Worm (Caenorhabditis elegans) whole organism, L3 larva: ENCODE data around the gene npax-2.

Experiments
- ZK546.5 ChIP-seq: sonication (generic microtip); optimal IDR thresholded peaks from 2 replicates; lab custom pipeline; 2017; ENCODE audit warnings: missing biosample characterization, missing genetic modification characterization
- aly-2 ChIP-seq: fragments of 150-350 bp; optimal IDR thresholded peaks from 2 replicates; lab custom pipeline; 2014; ENCODE audit warnings: missing biosample characterization, missing genetic modification characterization
- ama-1 ChIP-seq: fragments of 150-350 bp; optimal IDR thresholded peaks from 2 replicates; lab custom pipeline; 2018
- ceh-16 ChIP-seq: sonication (generic microtip); optimal IDR thresholded peaks from 2 replicates; lab custom pipeline; 2017; ENCODE audit warnings: missing biosample characterization, missing genetic modification characterization
- ceh-82 ChIP-seq: fragments of 150-350 bp; optimal IDR thresholded peaks from 2 replicates; lab custom pipeline; 2014; ENCODE audit warnings: missing biosample characterization, missing genetic modification characterization
- daf-12 ChIP-seq: fragments of 150-350 bp; optimal IDR thresholded peaks from 2 replicates; lab custom pipeline; 2014; ENCODE audit warnings: missing biosample characterization, missing genetic modification reagents, missing genetic modification characterization
- egl-27 ChIP-seq: sonication (generic microtip); optimal IDR thresholded peaks from 4 replicates; lab custom pipeline; 2017; ENCODE audit warnings: missing biosample characterization, missing genetic modification reagents, missing genetic modification characterization
- egl-5 ChIP-seq: fragments of 150-350 bp; optimal IDR thresholded peaks from 2 replicates; lab custom pipeline; 2017; ENCODE audit warnings: missing biosample characterization, missing genetic modification reagents, missing genetic modification characterization, inconsistent platforms
- elt-2 ChIP-seq: sonication (generic microtip); optimal IDR thresholded peaks from 2 replicates; lab custom pipeline; 2016; ENCODE audit warnings: missing genetic modification reagents, mild to moderate bottlenecking, missing genetic modification characterization, missing compliant biosample characterization
- elt-3 ChIP-seq, 3 experiments: fragments of 150-350 bp in 1 of 3; sonication (generic microtip) in 2 of 3; optimal IDR thresholded peaks; 2 replicates in 2 of 3; 4 replicates in 1 of 3; lab custom pipeline; 2014 to 2017; ENCODE audit warnings: missing biosample characterization in 3 of 3, missing genetic modification characterization in 3 of 3
- eor-1 ChIP-seq, 2 experiments: fragments of 150-350 bp; optimal IDR thresholded peaks; 2 replicates each; lab custom pipeline; 2014 to 2018; ENCODE audit warnings: missing biosample characterization in 2 of 2, missing genetic modification characterization in 2 of 2
- fkh-10 ChIP-seq: sonication (generic microtip); optimal IDR thresholded peaks from 2 replicates; lab custom pipeline; 2017; ENCODE audit warnings: missing biosample characterization, missing genetic modification reagents, missing genetic modification characterization
- fkh-2 ChIP-seq: fragments of 150-350 bp; optimal IDR thresholded peaks from 2 replicates; lab custom pipeline; 2014; ENCODE audit warnings: missing biosample characterization, missing genetic modification reagents, missing genetic modification characterization
- fos-1 ChIP-seq: fragments of 150-350 bp; optimal IDR thresholded peaks from 2 replicates; lab custom pipeline; 2014; ENCODE audit warnings: missing biosample characterization, missing genetic modification characterization
- hmg-11 ChIP-seq: sonication (generic microtip); optimal IDR thresholded peaks from 2 replicates; lab custom pipeline; 2016; ENCODE audit warnings: missing genetic modification characterization, missing compliant biosample characterization
- lsy-12 ChIP-seq: sonication (generic microtip); optimal IDR thresholded peaks from 2 replicates; lab custom pipeline; 2016; ENCODE audit warnings: mild to moderate bottlenecking, missing genetic modification characterization, missing compliant biosample characterization
- mml-1 ChIP-seq: fragments of 150-350 bp; sonication (generic microtip); optimal IDR thresholded peaks from 3 replicates; lab custom pipeline; 2014; ENCODE audit warnings: missing biosample characterization, missing genetic modification characterization
- nfya-1 ChIP-seq: sonication (generic microtip); optimal IDR thresholded peaks from 2 replicates; lab custom pipeline; 2017; ENCODE audit warnings: missing genetic modification characterization, mild to moderate bottlenecking, missing compliant biosample characterization, antibody characterized with exemption, moderate library complexity; ENCODE audit not compliant: insufficient read depth
- nhr-11 ChIP-seq: fragments of 150-350 bp; optimal IDR thresholded peaks from 2 replicates; lab custom pipeline; 2014; ENCODE audit warnings: missing biosample characterization, missing genetic modification characterization
- nhr-12 ChIP-seq: fragments of 150-350 bp; optimal IDR thresholded peaks from 2 replicates; lab custom pipeline; 2014; ENCODE audit warnings: missing biosample characterization, missing genetic modification characterization
- nhr-23 ChIP-seq: fragments of 150-350 bp; optimal IDR thresholded peaks from 2 replicates; lab custom pipeline; 2014; ENCODE audit warnings: missing biosample characterization, missing genetic modification reagents, missing genetic modification characterization
- nhr-237 ChIP-seq: fragments of 150-350 bp; optimal IDR thresholded peaks from 2 replicates; lab custom pipeline; 2014; ENCODE audit warnings: missing biosample characterization, missing genetic modification characterization
- nhr-25 ChIP-seq: sonication (generic microtip); optimal IDR thresholded peaks from 2 replicates; lab custom pipeline; 2017; ENCODE audit warnings: missing biosample characterization, missing genetic modification characterization
- nhr-28 ChIP-seq: fragments of 150-350 bp; optimal IDR thresholded peaks from 2 replicates; lab custom pipeline; 2014; ENCODE audit warnings: missing biosample characterization, missing genetic modification characterization
- nhr-43 ChIP-seq: sonication (generic microtip); optimal IDR thresholded peaks from 2 replicates; lab custom pipeline; 2016; ENCODE audit warnings: mild to moderate bottlenecking, missing genetic modification characterization, missing compliant biosample characterization; ENCODE audit not compliant: poor library complexity, severe bottlenecking
- pha-4 ChIP-seq: fragments of 150-350 bp; optimal IDR thresholded peaks from 2 replicates; lab custom pipeline; 2014; ENCODE audit warnings: missing biosample characterization, missing genetic modification reagents, missing genetic modification characterization
- pqm-1 ChIP-seq: fragments of 150-350 bp; optimal IDR thresholded peaks from 2 replicates; lab custom pipeline; 2017; ENCODE audit warnings: missing biosample characterization, missing genetic modification characterization, inconsistent platforms
- sea-2 ChIP-seq: fragments of 150-350 bp; sonication (generic microtip); optimal IDR thresholded peaks from 4 replicates; lab custom pipeline; 2014; ENCODE audit warnings: missing biosample characterization, missing genetic modification reagents, missing genetic modification characterization
- skn-1 ChIP-seq: fragments of 150-350 bp; optimal IDR thresholded peaks from 2 replicates; lab custom pipeline; 2014; ENCODE audit warnings: missing biosample characterization, missing genetic modification characterization
- unc-39 ChIP-seq: sonication (generic microtip); optimal IDR thresholded peaks from 4 replicates; lab custom pipeline; 2017; ENCODE audit warnings: missing biosample characterization, missing genetic modification characterization
- unc-62 ChIP-seq: fragments of 150-350 bp; sonication (generic microtip); optimal IDR thresholded peaks from 4 replicates; lab custom pipeline; 2014; ENCODE audit warnings: missing biosample characterization, missing genetic modification reagents, missing genetic modification characterization
- zag-1 ChIP-seq: fragments of 150-350 bp; optimal IDR thresholded peaks from 2 replicates; lab custom pipeline; 2014; ENCODE audit warnings: missing biosample characterization, missing genetic modification characterization
- ztf-11 ChIP-seq: fragments of 150-350 bp; optimal IDR thresholded peaks from 2 replicates; lab custom pipeline; 2014; ENCODE audit warnings: missing biosample characterization, missing genetic modification characterization

Gene npax-2

DNA sequence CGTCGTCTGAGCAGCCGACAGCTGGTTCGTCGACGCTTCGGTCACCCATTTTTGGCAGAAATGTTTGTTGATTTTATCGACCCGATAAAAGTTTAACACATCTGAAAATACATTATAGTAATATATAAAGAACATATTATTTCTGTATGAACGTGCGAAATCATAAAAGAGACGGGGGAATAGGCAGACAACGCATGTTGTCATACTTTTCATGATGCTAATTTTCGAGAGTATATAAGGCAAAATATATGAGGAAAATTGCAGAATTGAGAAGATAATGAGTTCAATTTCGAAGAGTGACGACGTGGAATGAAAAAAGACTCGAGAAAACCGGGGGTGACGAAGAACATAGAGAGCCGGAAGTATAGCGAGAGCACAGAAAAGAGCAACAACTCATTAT lies 19.8 kb downstream of the npax-2 start, which contains the start of gene F53B1.8:
F53B1.8 (minus strand) TSS at position 101 of the 400 bp plus-strand sequence.
- TF ChIP-seq elt-3 (tag; optimal IDR thresholded peaks at IDR 0.05; lab: Kevin White, UChicago) (no peak), ceh-82 (tag; lab: Kevin White, UChicago) (no peak), egl-5 (tag; lab: Kevin White, UChicago) (no peak), ceh-16 (tag; lab: Kevin White, UChicago) (no peak), ztf-11 (tag; lab: Kevin White, UChicago) (no peak), nhr-12 (tag; lab: Kevin White, UChicago) (no peak)

DNA sequence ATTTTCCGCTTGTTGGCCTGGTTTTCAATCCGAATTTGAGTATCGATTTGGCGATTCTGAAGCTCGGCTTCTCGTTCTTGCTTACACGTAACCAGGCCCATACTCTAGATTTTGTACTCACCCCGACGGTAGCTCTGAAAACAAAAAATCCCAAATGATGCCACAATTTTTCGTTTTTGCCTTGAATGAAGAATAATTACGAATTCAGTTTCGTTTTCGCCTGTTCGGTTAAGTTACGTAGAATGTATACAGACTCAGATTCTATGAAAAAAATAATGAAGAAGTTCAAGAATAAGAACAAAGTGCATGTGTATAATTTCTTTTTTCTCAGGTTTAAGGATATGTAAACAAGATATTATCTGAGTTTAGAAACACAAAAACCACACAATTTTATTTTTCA lies 28.9 kb downstream of the npax-2 start, which contains the start of gene gpa-5:
gpa-5 (minus strand) TSS at position 101 of the 400 bp plus-strand sequence.
- TF ChIP-seq nhr-23 (tag; lab: Kevin White, UChicago) (no peak), zag-1 (tag; lab: Kevin White, UChicago) (no peak), nhr-11 (tag; lab: Kevin White, UChicago) (no peak), pqm-1 (tag; lab: Kevin White, UChicago) (no peak), aly-2 (tag; lab: Kevin White, UChicago) (no peak), elt-2 (tag; lab: Kevin White, UChicago) (no peak), unc-39 (tag; lab: Kevin White, UChicago) (no peak), daf-12 (tag; lab: Kevin White, UChicago) (no peak), skn-1 (tag; lab: Kevin White, UChicago) (no peak), lsy-12 (no peak), egl-27 (no peak), elt-3 (tag; optimal IDR thresholded peaks at IDR 0.05; lab: Kevin White, UChicago) (no peak), ZK546.5 (tag; lab: Kevin White, UChicago) (no peak), nhr-12 (tag; lab: Kevin White, UChicago) (no peak), fos-1 (tag; lab: Kevin White, UChicago) (no peak), egl-5 (tag; lab: Kevin White, UChicago) (no peak), hmg-11 (tag; lab: Kevin White, UChicago) (no peak), nhr-43 (tag; lab: Kevin White, UChicago) (no peak), sea-2 (GFP tag; lab: Kevin White, UChicago) (no peak)

- TF ChIP-seq egl-27 (no peak), pha-4 (no peak), nhr-28 (tag; lab: Kevin White, UChicago) (no peak), ZK546.5 (tag; lab: Kevin White, UChicago) (no peak), skn-1 (tag; lab: Kevin White, UChicago) (no peak), elt-3 (tag; optimal IDR thresholded peaks at IDR 0.05; lab: Kevin White, UChicago) (no peak), pqm-1 (tag; lab: Kevin White, UChicago) (no peak), ceh-82 (tag; lab: Kevin White, UChicago) (no peak), daf-12 (tag; lab: Kevin White, UChicago) (no peak), nfya-1 (tag; lab: Kevin White, UChicago) (no peak), fos-1 (tag; lab: Kevin White, UChicago) (no peak), fkh-2 (tag; lab: Kevin White, UChicago) (no peak), zag-1 (tag; lab: Kevin White, UChicago) (no peak), mml-1 (tag; lab: Kevin White, UChicago) (no peak), nhr-11 (tag; lab: Kevin White, UChicago) (no peak), aly-2 (tag; lab: Kevin White, UChicago) (no peak), eor-1 (tag; optimal IDR thresholded peaks at IDR 0.05; lab: Kevin White, UChicago) (no peak), unc-62 (GFP tag; lab: Kevin White, UChicago) (no peak), ztf-11 (tag; lab: Kevin White, UChicago) (no peak)
These were observed 31.7 kb downstream of the npax-2 start, which contains the start of gene swip-10 for ce11 chrX:2118162-2118561. TSS of gene swip-10 (minus strand) at chrX:2118262.

DNA sequence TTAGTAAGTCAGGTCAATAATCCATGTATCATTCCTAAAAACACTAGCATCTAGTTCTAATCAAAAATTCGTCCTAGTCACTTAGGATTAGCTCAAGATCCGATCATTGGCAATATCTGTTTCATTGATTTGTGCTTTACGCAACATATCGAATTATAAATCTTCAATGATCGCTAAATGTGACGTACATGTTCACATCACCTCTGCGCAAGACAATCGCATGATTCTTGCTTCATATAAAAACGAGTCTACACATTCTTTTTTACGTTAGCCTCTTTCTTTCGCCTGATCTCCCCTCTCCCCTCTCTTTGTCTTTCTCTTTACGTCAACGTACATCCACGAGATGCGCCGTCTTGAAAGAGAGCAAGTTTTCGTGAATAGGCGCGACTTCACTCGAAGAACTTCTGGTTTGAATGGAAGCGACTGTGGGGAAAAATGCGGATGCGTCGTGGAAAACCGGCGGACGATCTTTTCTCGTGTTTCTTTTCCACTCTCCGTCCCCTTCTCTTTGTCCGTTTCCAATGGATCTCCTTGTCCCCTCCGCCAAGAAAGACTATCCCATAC lies 33.5 kb downstream of the npax-2 start:
- TF ChIP-seq nhr-11 (tag; lab: Kevin White, UChicago): no peak
- peak in 1 of 3 experiments; percentile 11 for TF ChIP-seq elt-3 (tag; optimal IDR thresholded peaks at IDR 0.05; lab: Kevin White, UChicago)
- TF ChIP-seq nhr-43 (tag; lab: Kevin White, UChicago): peak; percentile 42
- no peak for TF ChIP-seq nhr-237 (tag; lab: Kevin White, UChicago)
- TF ChIP-seq nhr-23 (tag; lab: Kevin White, UChicago): peak; percentile 51
- no peak for TF ChIP-seq fkh-10 (GFP tag; lab: Kevin White, UChicago)
- peak; percentile 5 for TF ChIP-seq ama-1 (lab: Kevin White, UChicago)
- TF ChIP-seq nhr-25 (tag; lab: Kevin White, UChicago): peak; percentile 66
